Fruit fly (Drosophila melanogaster) whole organism, embryonic: Measurements from ENCODE around the gene Dlip1.

Experiments
- Aef1 ChIP-seq: fragments of 200-800 bp; sonication (Bioruptor generic); IDR thresholded peaks from 3 replicates; pipeline ENCODE4 v1.3.6; 2022; ENCODE audit warnings: missing biosample characterization, missing genetic modification characterization
- Antp ChIP-seq: fragments of 200-800 bp; sonication (Bioruptor generic); optimal IDR thresholded peaks from 3 replicates; lab custom pipeline; 2016; ENCODE audit warnings: missing biosample characterization, missing genetic modification characterization
- C15 ChIP-seq: fragments of 200-800 bp; sonication (Bioruptor generic); IDR thresholded peaks from 3 replicates; pipeline ENCODE4 v1.3.6; 2022; ENCODE audit warnings: missing biosample characterization, missing genetic modification characterization
- CG1024 ChIP-seq: fragments of 200-800 bp; sonication (Bioruptor generic); IDR thresholded peaks from 2 replicates; pipeline ENCODE4 v1.3.6; 2022; ENCODE audit warnings: missing biosample characterization, missing genetic modification characterization
- CG10267 ChIP-seq: fragments of 200-800 bp; sonication (Bioruptor generic); optimal IDR thresholded peaks from 2 replicates; lab custom pipeline; 2018; ENCODE audit warnings: missing biosample characterization, mild to moderate bottlenecking, missing genetic modification characterization, moderate library complexity
- CG10366 ChIP-seq: fragments of 200-800 bp; sonication (Bioruptor generic); IDR thresholded peaks from 2 replicates; pipeline ENCODE4 v1.3.6; 2022; ENCODE audit warnings: missing biosample characterization, missing genetic modification characterization
- CG10431 ChIP-seq: fragments of 200-800 bp; sonication (Bioruptor generic); optimal IDR thresholded peaks from 3 replicates; lab custom pipeline; 2018; ENCODE audit warnings: missing biosample characterization, mild to moderate bottlenecking, missing genetic modification characterization
- CG11696 ChIP-seq: fragments of 200-800 bp; sonication (Bioruptor generic); IDR thresholded peaks from 2 replicates; pipeline ENCODE4 v1.3.6; 2022; ENCODE audit warnings: missing biosample characterization, missing genetic modification characterization
- CG13123 ChIP-seq: fragments of 200-800 bp; sonication (Bioruptor generic); optimal IDR thresholded peaks from 2 replicates; lab custom pipeline; 2016; ENCODE audit warnings: missing biosample characterization, missing genetic modification characterization
- CG14965 ChIP-seq: fragments of 200-800 bp; sonication (Bioruptor generic); optimal IDR thresholded peaks from 2 replicates; lab custom pipeline; 2016; ENCODE audit warnings: missing biosample characterization, missing genetic modification characterization, borderline replicate concordance
- CG15011 ChIP-seq: fragments of 200-800 bp; sonication (Bioruptor generic); optimal IDR thresholded peaks from 3 replicates; lab custom pipeline; 2018; ENCODE audit warnings: missing biosample characterization, mild to moderate bottlenecking, missing genetic modification characterization
- CG15514 ChIP-seq: fragments of 200-800 bp; sonication (Bioruptor generic); optimal IDR thresholded peaks from 3 replicates; lab custom pipeline; 2017; ENCODE audit warnings: missing biosample characterization, missing genetic modification characterization, mild to moderate bottlenecking, moderate library complexity, missing genetic modification reagents
- CG16779 ChIP-seq: fragments of 200-800 bp; sonication (Bioruptor generic); IDR thresholded peaks from 2 replicates; pipeline ENCODE4 v1.3.6; 2022; ENCODE audit warnings: missing biosample characterization, missing genetic modification characterization
- CG17361 ChIP-seq: fragments of 200-800 bp; sonication (Bioruptor generic); IDR thresholded peaks from 3 replicates; pipeline ENCODE4 v1.3.6; 2022; ENCODE audit warnings: missing biosample characterization, missing genetic modification characterization
- CG1792 ChIP-seq: fragments of 200-800 bp; sonication (Bioruptor generic); optimal IDR thresholded peaks from 2 replicates; lab custom pipeline; 2016; ENCODE audit warnings: missing biosample characterization, missing genetic modification characterization
- CG1832 ChIP-seq: fragments of 200-800 bp; sonication (Bioruptor generic); optimal IDR thresholded peaks from 2 replicates; lab custom pipeline; 2017; ENCODE audit warnings: missing biosample characterization, mild to moderate bottlenecking, missing genetic modification characterization, inconsistent platforms
- CG31388 ChIP-seq: fragments of 200-800 bp; sonication (Bioruptor generic); optimal IDR thresholded peaks from 2 replicates; lab custom pipeline; 2016; ENCODE audit warnings: missing biosample characterization, missing genetic modification characterization
- CG33213 ChIP-seq: fragments of 200-800 bp; sonication (Bioruptor generic); optimal IDR thresholded peaks from 3 replicates; lab custom pipeline; 2016; ENCODE audit warnings: missing biosample characterization, missing genetic modification characterization
- CG4730 ChIP-seq: fragments of 200-800 bp; sonication (Bioruptor generic); IDR thresholded peaks from 2 replicates; pipeline ENCODE4 v1.3.6; 2022; ENCODE audit warnings: missing biosample characterization, missing genetic modification characterization
- CG5953 ChIP-seq: fragments of 200-800 bp; sonication (Bioruptor generic); IDR thresholded peaks from 2 replicates; pipeline ENCODE4 v1.3.6; 2022; ENCODE audit warnings: missing biosample characterization, missing genetic modification characterization
- CG7839 ChIP-seq: fragments of 200-800 bp; sonication (Bioruptor generic); optimal IDR thresholded peaks from 3 replicates; lab custom pipeline; 2018; ENCODE audit warnings: missing biosample characterization, mild to moderate bottlenecking, missing genetic modification characterization, moderate library complexity
- CrebB ChIP-seq: fragments of 200-800 bp; sonication (Bioruptor generic); optimal IDR thresholded peaks from 3 replicates; lab custom pipeline; 2018; ENCODE audit warnings: missing biosample characterization, mild to moderate bottlenecking, missing genetic modification characterization
- Doc3 ChIP-seq: fragments of 200-800 bp; sonication (Bioruptor generic); IDR thresholded peaks from 3 replicates; pipeline ENCODE4 v1.3.6; 2022; ENCODE audit warnings: missing biosample characterization, missing genetic modification characterization; ENCODE audit not compliant: partially characterized antibody
- Drgx ChIP-seq: fragments of 200-800 bp; sonication (Bioruptor generic); IDR thresholded peaks from 2 replicates; pipeline ENCODE4 v1.3.6; 2022; ENCODE audit warnings: missing biosample characterization, missing genetic modification characterization
- E2f1 ChIP-seq: fragments of 200-800 bp; sonication (Bioruptor generic); IDR thresholded peaks from 2 replicates; pipeline ENCODE4 v1.3.6; 2022; ENCODE audit warnings: missing biosample characterization, missing genetic modification characterization
- Fer2 ChIP-seq: fragments of 200-800 bp; sonication (Bioruptor generic); optimal IDR thresholded peaks from 2 replicates; lab custom pipeline; 2018; ENCODE audit warnings: missing biosample characterization, mild to moderate bottlenecking, missing genetic modification characterization, moderate library complexity
- MESR4 ChIP-seq: fragments of 200-800 bp; sonication (Bioruptor generic); optimal IDR thresholded peaks from 2 replicates; lab custom pipeline; 2018; ENCODE audit warnings: missing biosample characterization, mild to moderate bottlenecking, missing genetic modification characterization, moderate library complexity
- Meics ChIP-seq: fragments of 200-800 bp; sonication (Bioruptor generic); optimal IDR thresholded peaks from 2 replicates; lab custom pipeline; 2017; ENCODE audit warnings: missing biosample characterization, mild to moderate bottlenecking, missing genetic modification characterization
- NC2α ChIP-seq: fragments of 200-800 bp; sonication (Bioruptor generic); optimal IDR thresholded peaks from 2 replicates; lab custom pipeline; 2016; ENCODE audit warnings: missing biosample characterization, missing genetic modification characterization
- Ravus ChIP-seq: fragments of 200-800 bp; sonication (Bioruptor generic); IDR thresholded peaks from 2 replicates; pipeline ENCODE4 v1.3.6; 2022; ENCODE audit warnings: missing biosample characterization, missing genetic modification characterization
- Sin3A ChIP-seq: fragments of >200 bp; optimal IDR thresholded peaks from 2 replicates; lab custom pipeline; 2018
- Sox102F ChIP-seq: fragments of 200-800 bp; sonication (Bioruptor generic); optimal IDR thresholded peaks from 2 replicates; lab custom pipeline; 2018; ENCODE audit warnings: missing biosample characterization, mild to moderate bottlenecking, missing genetic modification characterization, moderate library complexity
- Tbp ChIP-seq: fragments of >200 bp; optimal IDR thresholded peaks from 2 replicates; lab custom pipeline; 2018; ENCODE audit warnings: missing biosample characterization, missing genetic modification characterization
- ase ChIP-seq: fragments of 200-800 bp; sonication (Bioruptor generic); IDR thresholded peaks from 3 replicates; pipeline ENCODE4 v1.3.6; 2022; ENCODE audit warnings: missing biosample characterization, missing genetic modification characterization
- az2 ChIP-seq: fragments of 200-800 bp; sonication (Bioruptor generic); optimal IDR thresholded peaks from 3 replicates; lab custom pipeline; 2016; ENCODE audit warnings: missing biosample characterization, missing genetic modification characterization
- cg ChIP-seq: fragments of 200-800 bp; sonication (Bioruptor generic); optimal IDR thresholded peaks from 3 replicates; lab custom pipeline; 2019; ENCODE audit warnings: missing biosample characterization, mild to moderate bottlenecking, missing genetic modification characterization, moderate library complexity
- chm ChIP-seq: fragments of 200-800 bp; sonication (Bioruptor generic); IDR thresholded peaks from 2 replicates; pipeline ENCODE4 v1.3.6; 2022; ENCODE audit warnings: missing biosample characterization, missing genetic modification characterization
- chn ChIP-seq: fragments of 200-800 bp; sonication (Bioruptor generic); optimal IDR thresholded peaks from 2 replicates; lab custom pipeline; 2016; ENCODE audit warnings: missing biosample characterization, missing genetic modification characterization
- crc ChIP-seq: fragments of 200-800 bp; sonication (Bioruptor generic); optimal IDR thresholded peaks from 2 replicates; lab custom pipeline; 2016; ENCODE audit warnings: missing biosample characterization, missing genetic modification characterization
- crp ChIP-seq, 2 experiments: fragments of 200-800 bp; sonication (Bioruptor generic); optimal IDR thresholded peaks; 2 replicates in 1 of 2; 3 replicates in 1 of 2; lab custom pipeline; 2017; ENCODE audit warnings: missing biosample characterization in 2 of 2, missing genetic modification characterization in 2 of 2, mild to moderate bottlenecking in 1 of 2, moderate library complexity in 1 of 2
- dati ChIP-seq: fragments of 200-800 bp; sonication (Bioruptor generic); IDR thresholded peaks from 2 replicates; pipeline ENCODE4 v1.3.6; 2022; ENCODE audit warnings: missing biosample characterization, missing genetic modification characterization
- en ChIP-seq: fragments of 200-800 bp; sonication (Bioruptor generic); optimal IDR thresholded peaks from 2 replicates; lab custom pipeline; 2016; ENCODE audit warnings: missing biosample characterization, missing genetic modification characterization
- ftz-f1 ChIP-seq: fragments of 200-800 bp; sonication (Bioruptor generic); optimal IDR thresholded peaks from 2 replicates; lab custom pipeline; 2016; ENCODE audit warnings: missing biosample characterization, missing genetic modification characterization
- gro ChIP-seq: fragments of 200-800 bp; sonication (Bioruptor generic); optimal IDR thresholded peaks from 2 replicates; lab custom pipeline; 2016; ENCODE audit warnings: missing biosample characterization, missing genetic modification characterization
- klu ChIP-seq: fragments of 200-800 bp; sonication (Bioruptor generic); IDR thresholded peaks from 2 replicates; pipeline ENCODE4 v1.3.6; 2022; ENCODE audit warnings: missing biosample characterization, missing genetic modification characterization
- kni ChIP-seq: fragments of 200-800 bp; sonication (Bioruptor generic); optimal IDR thresholded peaks from 3 replicates; lab custom pipeline; 2017; ENCODE audit warnings: mild to moderate bottlenecking, missing biosample characterization, missing genetic modification reagents, missing genetic modification characterization
- lilli ChIP-seq: fragments of 200-800 bp; sonication (Bioruptor generic); optimal IDR thresholded peaks from 3 replicates; lab custom pipeline; 2016; ENCODE audit warnings: missing biosample characterization, missing genetic modification characterization
- mam ChIP-seq: fragments of 200-800 bp; sonication (Bioruptor generic); optimal IDR thresholded peaks from 3 replicates; lab custom pipeline; 2016; ENCODE audit warnings: missing biosample characterization, missing genetic modification characterization
- nerfin-1 ChIP-seq: fragments of 200-800 bp; sonication (Bioruptor generic); optimal IDR thresholded peaks from 3 replicates; lab custom pipeline; 2019; ENCODE audit warnings: missing biosample characterization, mild to moderate bottlenecking, missing genetic modification characterization, moderate library complexity
- nerfin-2 ChIP-seq: fragments of 200-800 bp; sonication (Bioruptor generic); IDR thresholded peaks from 2 replicates; pipeline ENCODE4 v1.3.6; 2022; ENCODE audit warnings: missing biosample characterization, missing genetic modification characterization; ENCODE audit not compliant: partially characterized antibody
- pan ChIP-seq, 4 experiments: fragments of >200 bp in 3 of 4; fragments of 200-800 bp in 1 of 4; sonication (Bioruptor generic) in 1 of 4; optimal IDR thresholded peaks in 3 of 4; IDR thresholded peaks in 1 of 4; 2 replicates each; pipeline versions ENCODE4 v1.3.6 to Lab custom; 2017 to 2022; ENCODE audit warnings: missing biosample characterization in 2 of 4, missing genetic modification characterization in 2 of 4, mixed read lengths in 1 of 4
- tap ChIP-seq: fragments of 200-800 bp; optimal IDR thresholded peaks from 3 replicates; lab custom pipeline; 2019; ENCODE audit warnings: missing biosample characterization, mild to moderate bottlenecking, missing genetic modification characterization, moderate library complexity
- trem ChIP-seq: fragments of 200-800 bp; optimal IDR thresholded peaks from 3 replicates; lab custom pipeline; 2019; ENCODE audit warnings: missing biosample characterization, mild to moderate bottlenecking, missing genetic modification characterization, moderate library complexity

The Dlip1 gene

dm6 chrX:9159736-9160135, 1.3 kb downstream of the Dlip1 start, which contains the start of gene NdufA3 (continued):
- TF ChIP-seq Ravus (GFP tag; lab: Robert Waterston, UW) (no peak), CG10366 (no peak), CG17361 (GFP tag; lab: Robert Waterston, UW) (no peak), CG5953 (no peak), MESR4 (GFP tag; lab: Kevin White, UChicago) (peak; percentile 77), cg (no peak), CG14965 (GFP tag; lab: Kevin White, UChicago) (no peak), crc (GFP tag; lab: Kevin White, UChicago) (no peak), Sox102F (GFP tag; lab: Kevin White, UChicago) (no peak), CG10431 (GFP tag; lab: Kevin White, UChicago) (no peak), CG11696 (GFP tag; lab: Robert Waterston, UW) (no peak), NC2α (GFP tag; lab: Kevin White, UChicago) (no peak), pan (optimal IDR thresholded peaks at IDR 0.05; lab: Kevin White, UChicago) (no peak), pan (GFP tag; optimal IDR thresholded peaks at IDR 0.05 in 1 of 2, IDR thresholded peaks at IDR 0.05 in 1 of 2) (no peak), Antp (no peak), nerfin-1 (no peak), nerfin-2 (GFP tag; lab: Robert Waterston, UW) (peak; percentile 80), CG4730 (GFP tag; lab: Robert Waterston, UW) (no peak), CG31388 (no peak), CG16779 (GFP tag; lab: Robert Waterston, UW) (no peak), CG15514 (GFP tag; lab: Kevin White, UChicago) (peak; percentile 18), trem (no peak), klu (GFP tag; lab: Robert Waterston, UW) (no peak), Drgx (GFP tag; lab: Robert Waterston, UW) (no peak), tap (no peak), Meics (GFP tag; lab: Kevin White, UChicago) (no peak), chn (GFP tag; lab: Kevin White, UChicago) (no peak), CG33213 (GFP tag; lab: Kevin White, UChicago) (no peak), chm (GFP tag; lab: Robert Waterston, UW) (no peak), CG15011 (GFP tag; lab: Kevin White, UChicago) (no peak), CG13123 (GFP tag; lab: Kevin White, UChicago) (no peak), gro (GFP tag; lab: Kevin White, UChicago) (no peak), CrebB (tag; lab: Kevin White, UChicago) (no peak), mam (GFP tag; lab: Kevin White, UChicago) (no peak), CG7839 (no peak), CG1024 (GFP tag; lab: Robert Waterston, UW) (no peak), Tbp (GFP tag; lab: Kevin White, UChicago) (no peak), Fer2 (tag; lab: Kevin White, UChicago) (no peak)

- TF ChIP-seq kni (GFP tag; lab: Kevin White, UChicago) (no peak), CG7839 (no peak), nerfin-2 (GFP tag; lab: Robert Waterston, UW) (no peak), CG10267 (tag; lab: Kevin White, UChicago) (no peak), Doc3 (GFP tag; lab: Robert Waterston, UW) (peak; percentile 50; the same call in 2 of the 3 replicates), C15 (GFP tag; lab: Robert Waterston, UW) (no peak), crp (GFP tag; optimal IDR thresholded peaks at IDR 0.05; lab: Kevin White, UChicago) (peak in 1 of 2 experiments; percentile 30), E2f1 (GFP tag; lab: Robert Waterston, UW) (no peak), lilli (GFP tag; lab: Kevin White, UChicago) (no peak), ftz-f1 (GFP tag; lab: Kevin White, UChicago) (no peak), CG1792 (GFP tag; lab: Kevin White, UChicago) (no peak), CG1832 (no peak), az2 (GFP tag; lab: Kevin White, UChicago) (no peak), en (no peak), ase (GFP tag; lab: Robert Waterston, UW) (no peak), Aef1 (GFP tag; lab: Robert Waterston, UW) (no peak), dati (GFP tag; lab: Robert Waterston, UW) (no peak), Sin3A (peak; percentile 19)
Observed at dm6 chrX:9161912-9162311, 3.5 kb downstream of the Dlip1 start, which contains the start of the genes Zpr1 and CG44532. Gene Zpr1 (minus strand): TSS chrX:9162090. Gene CG44532 (plus strand): TSS chrX:9162092.
